Worm (Caenorhabditis elegans) whole organism, young adult: ENCODE data around the gene uroc-1.

Experiments used
- athp-1 ChIP-seq: sonication (generic microtip); optimal IDR thresholded peaks from 2 replicates; lab custom pipeline; 2017; ENCODE audit warnings: mild to moderate bottlenecking, missing genetic modification characterization, missing compliant biosample characterization
- ccch-3 ChIP-seq: fragments of 200-800 bp; sonication (Bioruptor generic); optimal IDR thresholded peaks from 2 replicates; lab custom pipeline; 2018; ENCODE audit warnings: mild to moderate bottlenecking, missing genetic modification characterization, missing compliant biosample characterization
- egl-18 ChIP-seq: fragments of 200-800 bp; sonication (Bioruptor generic); IDR thresholded peaks from 2 replicates; pipeline ENCODE4 v1.3.6; 2022; ENCODE audit warnings: missing genetic modification reagents, missing genetic modification characterization, missing compliant biosample characterization
- ekl-4 ChIP-seq: fragments of 200-800 bp; sonication (Bioruptor generic); IDR thresholded peaks from 2 replicates; pipeline ENCODE4 v1.3.6; 2022; ENCODE audit warnings: missing genetic modification reagents, missing genetic modification characterization, missing compliant biosample characterization
- let-607 ChIP-seq, 2 experiments: fragments of 200-800 bp in 1 of 2; sonication (Bioruptor generic) in 1 of 2; sonication (generic microtip) in 1 of 2; optimal IDR thresholded peaks; 2 replicates each; lab custom pipeline; 2016 to 2018; ENCODE audit warnings: mild to moderate bottlenecking in 2 of 2, missing compliant biosample characterization in 2 of 2, missing genetic modification characterization in 2 of 2, moderate library complexity in 2 of 2, missing genotype in 1 of 2
- lsl-1 ChIP-seq: fragments of 200-800 bp; sonication (Bioruptor generic); optimal IDR thresholded peaks from 2 replicates; lab custom pipeline; 2018; ENCODE audit warnings: mild to moderate bottlenecking, missing genetic modification characterization, moderate library complexity, missing compliant biosample characterization
- rpc-1 ChIP-seq, 2 experiments: fragments of 150-350 bp in 1 of 2; sonication (generic microtip) in 1 of 2; optimal IDR thresholded peaks; 2 replicates each; lab custom pipeline; 2014 to 2018; ENCODE audit warnings: missing biosample characterization in 1 of 2, missing genetic modification characterization in 1 of 2, missing genetic modification reagents in 1 of 2, missing genotype in 1 of 2
- somi-1 ChIP-seq: fragments of 200-800 bp; sonication (Bioruptor generic); optimal IDR thresholded peaks from 2 replicates; lab custom pipeline; 2018; ENCODE audit warnings: mild to moderate bottlenecking, missing genetic modification characterization, missing compliant biosample characterization
- tbp1 ChIP-seq: fragments of 200-800 bp; sonication (Bioruptor generic); optimal IDR thresholded peaks from 2 replicates; lab custom pipeline; 2018; ENCODE audit warnings: mild to moderate bottlenecking, missing genetic modification characterization, missing compliant biosample characterization
- unc-130 ChIP-seq: sonication (generic microtip); optimal IDR thresholded peaks from 2 replicates; lab custom pipeline; 2016; ENCODE audit warnings: missing genetic modification reagents, missing genetic modification characterization, missing compliant biosample characterization
- zim-3 ChIP-seq: sonication (generic microtip); optimal IDR thresholded peaks from 2 replicates; lab custom pipeline; 2017; ENCODE audit warnings: mild to moderate bottlenecking, missing genetic modification characterization, moderate library complexity, missing compliant biosample characterization
- ztf-18 ChIP-seq: sonication (generic microtip); optimal IDR thresholded peaks from 2 replicates; lab custom pipeline; 2016; ENCODE audit warnings: missing genotype, mild to moderate bottlenecking, missing genetic modification characterization, missing compliant biosample characterization

DNA sequence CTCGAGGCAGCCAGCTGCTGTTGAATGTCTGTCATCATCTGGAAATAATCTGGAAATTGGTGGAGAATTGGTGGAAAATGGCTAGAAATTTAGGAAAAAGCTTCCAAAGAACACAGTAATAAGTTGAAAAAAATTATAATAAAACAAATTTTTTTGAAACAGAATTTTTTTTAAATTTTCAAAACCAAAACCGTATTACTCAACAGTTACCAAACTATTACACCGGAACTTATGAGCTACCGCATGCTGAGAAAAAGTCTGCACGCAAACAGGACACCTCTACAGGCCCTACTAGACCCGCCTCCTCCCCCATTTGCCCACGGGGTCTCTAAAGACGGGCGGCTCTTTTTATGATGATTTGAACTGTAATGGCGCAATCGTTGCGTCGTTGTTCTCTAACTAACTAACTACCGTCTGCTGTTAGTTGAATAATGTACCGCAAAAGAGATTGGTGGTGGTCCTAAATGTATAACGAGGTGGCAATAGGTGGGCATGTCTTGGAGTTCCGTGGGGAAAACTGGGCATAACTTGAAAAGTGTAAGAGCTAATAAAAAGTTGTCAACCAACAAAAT, 36.8 kb downstream of the uroc-1 start, which contains the start of gene zip-7:
- TF ChIP-seq athp-1 (tag; lab: Kevin White, UChicago) (no peak), somi-1 (GFP tag; lab: Kevin White, UChicago) (no peak), lsl-1 (no peak), ztf-18 (tag; lab: Kevin White, UChicago) (no peak), ccch-3 (no peak), let-607 (tag; optimal IDR thresholded peaks at IDR 0.05; lab: Kevin White, UChicago) (no peak), ekl-4 (no peak), zim-3 (tag; lab: Kevin White, UChicago) (no peak), rpc-1 (optimal IDR thresholded peaks at IDR 0.05; lab: Kevin White, UChicago) (no peak), rpc-1 (tag; optimal IDR thresholded peaks at IDR 0.05; lab: Kevin White, UChicago) (no peak), unc-130 (no peak), tbp1 (GFP tag; lab: Kevin White, UChicago) (no peak), egl-18 (GFP tag; lab: Robert Waterston, UW) (no peak)
